Worm (Caenorhabditis elegans): ENCODE results near the gene arp-11.
A peak's percentile ranks its signal among the peaks of the same experiment; 100 is the strongest.

DNA sequence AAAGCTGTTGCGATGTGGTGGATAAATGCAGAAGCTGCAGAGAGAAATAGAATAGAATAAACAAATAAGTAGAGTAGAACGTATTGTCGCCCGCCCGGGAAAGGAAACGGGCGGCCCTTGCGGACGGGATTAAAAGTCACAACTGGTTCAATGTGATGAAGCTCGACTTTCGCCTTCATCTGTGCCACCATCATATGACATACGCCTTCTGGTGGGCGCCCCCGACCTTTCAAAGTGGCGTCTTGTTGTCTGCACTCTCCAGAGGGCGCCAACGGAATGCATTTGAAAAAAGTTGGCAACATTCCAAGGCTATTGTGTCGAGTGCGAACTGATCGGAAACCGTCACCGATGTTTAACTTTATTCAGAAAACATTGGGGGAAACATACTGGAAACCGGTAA is 41.2 kb upstream of the arp-11 start:
- 0 out of 2 replicates have a peak, but pooled peaks have one; percentile 11 for TF ChIP-seq egl-18 (GFP tag; IDR thresholded peaks at IDR 0.05)
- TF ChIP-seq xnd-1 (tag; optimal IDR thresholded peaks at IDR 0.05) = no peak
- no peak for TF ChIP-seq snpc-4 (GFP tag; optimal IDR thresholded peaks at IDR 0.05)
- no peak for TF ChIP-seq snpc-4 (tag; optimal IDR thresholded peaks at IDR 0.05)
- TF ChIP-seq him-1 (tag; optimal IDR thresholded peaks at IDR 0.05) = no peak
- no peak for TF ChIP-seq ama-1 (optimal IDR thresholded peaks at IDR 0.05)
- TF ChIP-seq ama-1 (GFP tag; optimal IDR thresholded peaks at IDR 0.05) = no peak
